Fruit fly (Drosophila melanogaster) whole organism, pupa: ENCODE measurements around the gene ArfGAP1.

Experiments used
- CG10348 ChIP-seq: fragments of 200-800 bp; sonication (Bioruptor generic); IDR thresholded peaks from 2 replicates; pipeline ENCODE4 v1.3.6; 2022; ENCODE audit warnings: missing biosample characterization, missing genetic modification characterization
- CG12605 ChIP-seq: fragments of 200-800 bp; sonication (Bioruptor generic); IDR thresholded peaks from 2 replicates; pipeline ENCODE4 v1.3.6; 2022; ENCODE audit warnings: missing biosample characterization, missing genetic modification characterization
- CG13204 ChIP-seq: fragments of 200-800 bp; sonication (Bioruptor generic); optimal IDR thresholded peaks from 2 replicates; lab custom pipeline; 2018; ENCODE audit warnings: missing biosample characterization, mild to moderate bottlenecking, missing genetic modification characterization, moderate library complexity
- CG14655 ChIP-seq: fragments of 200-800 bp; sonication (Bioruptor generic); optimal IDR thresholded peaks from 3 replicates; lab custom pipeline; 2017; ENCODE audit warnings: mild to moderate bottlenecking, missing biosample characterization, missing genetic modification reagents, missing genetic modification characterization
- CG15710 ChIP-seq: fragments of 200-800 bp; sonication (Bioruptor generic); optimal IDR thresholded peaks from 2 replicates; lab custom pipeline; 2018; ENCODE audit warnings: missing biosample characterization, mild to moderate bottlenecking, missing genetic modification characterization, moderate library complexity
- CG17806 ChIP-seq: fragments of 200-800 bp; sonication (Bioruptor generic); optimal IDR thresholded peaks from 2 replicates; lab custom pipeline; 2018; ENCODE audit warnings: missing biosample characterization, mild to moderate bottlenecking, missing genetic modification characterization, moderate library complexity
- CG32121 ChIP-seq: fragments of 200-800 bp; sonication (Bioruptor generic); IDR thresholded peaks from 2 replicates; pipeline ENCODE4 v1.3.6; 2022; ENCODE audit warnings: missing biosample characterization, missing genetic modification characterization
- CG34367 ChIP-seq: fragments of 200-800 bp; sonication (Bioruptor generic); optimal IDR thresholded peaks from 2 replicates; lab custom pipeline; 2018; ENCODE audit warnings: missing biosample characterization, mild to moderate bottlenecking, missing genetic modification characterization
- CG4496 ChIP-seq: fragments of 200-800 bp; sonication (Bioruptor generic); IDR thresholded peaks from 3 replicates; pipeline ENCODE4 v1.3.6; 2022; ENCODE audit warnings: missing biosample characterization, missing genetic modification characterization
- CG8159 ChIP-seq: fragments of 200-800 bp; sonication (Bioruptor generic); optimal IDR thresholded peaks from 3 replicates; lab custom pipeline; 2018; ENCODE audit warnings: missing biosample characterization, mild to moderate bottlenecking, missing genetic modification characterization, moderate library complexity
- CG8301 ChIP-seq: fragments of 200-800 bp; sonication (Bioruptor generic); optimal IDR thresholded peaks from 2 replicates; lab custom pipeline; 2018; ENCODE audit warnings: missing biosample characterization, mild to moderate bottlenecking, missing genetic modification characterization
- CG9948 ChIP-seq: fragments of 200-800 bp; sonication (Bioruptor generic); optimal IDR thresholded peaks from 2 replicates; lab custom pipeline; 2018; ENCODE audit warnings: missing biosample characterization, mild to moderate bottlenecking, missing genetic modification characterization, moderate library complexity
- D1 ChIP-seq: fragments of 200-800 bp; sonication (Bioruptor generic); optimal IDR thresholded peaks from 2 replicates; lab custom pipeline; 2018; ENCODE audit warnings: missing biosample characterization, mild to moderate bottlenecking, missing genetic modification characterization, moderate library complexity
- EcR ChIP-seq: fragments of 200-800 bp; sonication (Bioruptor generic); optimal IDR thresholded peaks from 3 replicates; lab custom pipeline; 2019; ENCODE audit warnings: missing biosample characterization, missing genetic modification characterization, mild to moderate bottlenecking, moderate library complexity, missing genetic modification reagents
- Pif1A ChIP-seq: fragments of 200-800 bp; sonication (Bioruptor generic); optimal IDR thresholded peaks from 3 replicates; lab custom pipeline; 2016; ENCODE audit warnings: missing biosample characterization, missing genetic modification characterization
- Pif1B ChIP-seq: fragments of 200-800 bp; sonication (Bioruptor generic); optimal IDR thresholded peaks from 3 replicates; lab custom pipeline; 2016; ENCODE audit warnings: missing biosample characterization, missing genetic modification characterization
- Snoo ChIP-seq: fragments of 200-800 bp; sonication (Bioruptor generic); optimal IDR thresholded peaks from 3 replicates; lab custom pipeline; 2017; ENCODE audit warnings: missing biosample characterization, mild to moderate bottlenecking, missing genetic modification characterization, inconsistent platforms
- fd96Ca ChIP-seq: fragments of 200-800 bp; sonication (Bioruptor generic); IDR thresholded peaks from 3 replicates; pipeline ENCODE4 v1.3.6; 2022; ENCODE audit warnings: missing biosample characterization, missing genetic modification characterization
- gl ChIP-seq: fragments of 200-800 bp; sonication (Bioruptor generic); optimal IDR thresholded peaks from 2 replicates; lab custom pipeline; 2018; ENCODE audit warnings: missing biosample characterization, mild to moderate bottlenecking, missing genetic modification characterization
- rn ChIP-seq: fragments of 200-800 bp; sonication (Bioruptor generic); IDR thresholded peaks from 2 replicates; pipeline ENCODE4 v1.3.6; 2022; ENCODE audit warnings: missing biosample characterization, missing genetic modification characterization

Gene ArfGAP1

dm6 chr3L:12433710-12434109 lies 16.3 kb upstream of the ArfGAP1 start:
- no peak for TF ChIP-seq CG32121
- TF ChIP-seq fd96Ca (GFP tag; lab: Robert Waterston, UW): 0 out of 3 replicates have a peak, but pooled peaks have one; percentile 31
- no peak for TF ChIP-seq CG8159 (tag; lab: Kevin White, UChicago)
- no peak for TF ChIP-seq CG8301 (tag; lab: Kevin White, UChicago)

- TF ChIP-seq CG12605 (GFP tag; lab: Robert Waterston, UW) (no peak), CG9948 (tag; lab: Kevin White, UChicago) (no peak), CG17806 (tag; lab: Kevin White, UChicago) (no peak), CG13204 (GFP tag; lab: Kevin White, UChicago) (no peak), D1 (tag; lab: Kevin White, UChicago) (no peak), CG10348 (no peak)
Measured at dm6 chr3L:12432392-12433012, 15.1 kb upstream of the ArfGAP1 start, which contains the start of gene toe. TSS of gene toe (minus strand) at chr3L:12432668.

DNA sequence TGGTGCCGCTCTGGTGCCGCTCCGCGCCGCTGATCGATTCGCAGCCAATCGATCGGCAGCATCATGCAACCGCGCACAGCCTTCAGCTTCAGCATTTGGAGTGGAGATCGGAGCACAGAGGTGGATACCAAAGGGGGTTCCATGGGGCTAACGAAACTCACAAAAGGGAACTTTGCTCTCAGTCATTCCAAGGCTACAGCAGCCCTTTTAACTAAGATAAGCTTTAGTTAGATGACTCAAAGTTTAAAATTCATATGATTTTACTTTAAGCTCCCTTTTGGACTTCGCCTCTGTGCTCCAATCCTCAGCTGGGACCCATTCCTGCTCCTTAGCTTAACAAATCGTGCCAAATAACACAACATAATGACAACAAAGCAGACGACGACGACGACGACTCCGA lies 3.1 kb upstream of the ArfGAP1 start:
- TF ChIP-seq gl (tag; lab: Kevin White, UChicago) (no peak), CG8159 (tag; lab: Kevin White, UChicago) (peak; percentile 43), CG17806 (tag; lab: Kevin White, UChicago) (peak; percentile 2)
- TF ChIP-seq, all 21 proteins: peak for 2

DNA sequence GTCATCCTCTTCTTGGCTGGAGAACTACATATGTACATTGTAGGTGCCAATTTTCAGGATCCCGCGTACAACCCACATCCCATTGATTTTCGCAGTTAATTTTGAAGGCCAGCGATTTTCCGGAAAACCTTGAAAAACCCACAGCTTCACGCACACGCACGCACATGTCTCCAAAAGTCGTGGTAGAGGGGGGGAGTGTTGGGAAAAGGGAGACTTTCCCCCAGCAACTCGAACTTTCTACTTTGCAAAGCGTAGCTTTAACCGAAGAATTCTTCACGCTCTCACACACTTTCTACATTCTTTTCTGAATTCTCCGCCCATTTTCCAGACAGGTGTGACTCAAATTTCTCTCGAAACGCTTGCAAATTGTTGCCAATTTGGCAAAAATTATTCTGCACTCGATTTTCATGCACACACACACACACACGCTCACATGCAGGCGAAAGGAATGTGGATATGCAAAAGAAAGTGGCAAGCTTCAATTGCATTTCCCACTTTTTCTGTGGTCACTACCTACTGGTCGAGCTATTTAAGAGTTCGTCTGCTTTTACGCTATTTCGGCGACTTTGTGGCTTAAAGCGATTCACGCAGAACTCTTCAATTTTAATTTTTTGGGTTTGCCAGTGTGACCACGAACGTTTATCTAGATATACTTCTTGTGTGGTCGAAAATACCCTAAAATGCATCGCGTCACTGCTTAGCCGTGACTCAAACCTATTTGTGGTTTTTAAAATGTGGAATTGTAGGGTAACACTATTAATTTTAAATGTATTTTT lies 3.0 kb downstream of the ArfGAP1 start, which contains the start of gene SCaMC:
Gene SCaMC, minus strand, starts transcription at position 654 of the 776 bp plus-strand sequence.
- no peak for TF ChIP-seq CG10348
- no peak for TF ChIP-seq CG8159 (tag; lab: Kevin White, UChicago)
- TF ChIP-seq fd96Ca (GFP tag; lab: Robert Waterston, UW): no peak
- TF ChIP-seq gl (tag; lab: Kevin White, UChicago): no peak
- no peak for TF ChIP-seq CG34367 (tag; lab: Kevin White, UChicago)
- no peak for TF ChIP-seq D1 (tag; lab: Kevin White, UChicago)
- no peak for TF ChIP-seq EcR (GFP tag; lab: Kevin White, UChicago)
- no peak for TF ChIP-seq Snoo (tag; lab: Kevin White, UChicago)
- no peak for TF ChIP-seq rn (GFP tag; lab: Robert Waterston, UW)
- no peak for TF ChIP-seq CG13204 (GFP tag; lab: Kevin White, UChicago)
- TF ChIP-seq CG9948 (tag; lab: Kevin White, UChicago): no peak
- TF ChIP-seq CG15710 (tag; lab: Kevin White, UChicago): no peak
- no peak for TF ChIP-seq Pif1A
- no peak for TF ChIP-seq CG8301 (tag; lab: Kevin White, UChicago)
- no peak for TF ChIP-seq Pif1B (GFP tag; lab: Kevin White, UChicago)
- TF ChIP-seq CG4496 (GFP tag; lab: Robert Waterston, UW): no peak
- TF ChIP-seq CG14655: no peak
- TF ChIP-seq CG32121: no peak
- TF ChIP-seq CG12605 (GFP tag; lab: Robert Waterston, UW): no peak

dm6 chr3L:12411214-12411685 lies 6.1 kb downstream of the ArfGAP1 start:
- TF ChIP-seq EcR (GFP tag; lab: Kevin White, UChicago) (peak; percentile 78), fd96Ca (GFP tag; lab: Robert Waterston, UW) (no peak)

- TF ChIP-seq Snoo (tag; lab: Kevin White, UChicago) (peak; percentile 60), Pif1A (peak; percentile 77), CG15710 (tag; lab: Kevin White, UChicago) (peak; percentile 64), CG12605 (GFP tag; lab: Robert Waterston, UW) (no peak), CG32121 (no peak), CG8159 (tag; lab: Kevin White, UChicago) (peak; percentile 75), Pif1B (GFP tag; lab: Kevin White, UChicago) (peak; percentile 59), CG14655 (no peak), CG13204 (GFP tag; lab: Kevin White, UChicago) (no peak), CG8301 (tag; lab: Kevin White, UChicago) (peak; percentile 32), CG17806 (tag; lab: Kevin White, UChicago) (peak; percentile 47), D1 (tag; lab: Kevin White, UChicago) (no peak), CG9948 (tag; lab: Kevin White, UChicago) (peak; percentile 49), EcR (GFP tag; lab: Kevin White, UChicago) (peak; percentile 74)
Measured at dm6 chr3L:12410472-12411213, 6.7 kb downstream of the ArfGAP1 start.
